Fruit fly (Drosophila melanogaster): ENCODE results near the gene CG11905.

dm6 chr3L:16944061-16944460 is 8.7 kb upstream of the CG11905 start, which contains the start of gene Obp73a:
- TF ChIP-seq h (optimal IDR thresholded peaks at IDR 0.05): no peak
- TF ChIP-seq psq (optimal IDR thresholded peaks at IDR 0.05): no peak
- TF ChIP-seq Sin3A (optimal IDR thresholded peaks at IDR 0.05): no peak
- no peak for TF ChIP-seq Myc (optimal IDR thresholded peaks at IDR 0.05)

Measured in Kc167 (cell line).